Fruit fly (Drosophila melanogaster) whole organism, prepupa: Measurements from ENCODE around the gene CG15382.
A peak's percentile ranks its signal among the peaks of the same experiment; 100 is the strongest.

Experiments used
- CG10631 ChIP-seq: fragments of 200-800 bp; sonication (Bioruptor generic); optimal IDR thresholded peaks from 2 replicates; lab custom pipeline; 2016; ENCODE audit warnings: missing biosample characterization, missing genetic modification characterization
- CG10669 ChIP-seq: fragments of 200-800 bp; sonication (Bioruptor generic); optimal IDR thresholded peaks from 3 replicates; lab custom pipeline; 2018; ENCODE audit warnings: missing biosample characterization, mild to moderate bottlenecking, missing genetic modification characterization, moderate library complexity
- CG11294 ChIP-seq: fragments of 200-800 bp; sonication (Bioruptor generic); IDR thresholded peaks from 2 replicates; pipeline ENCODE4 v1.3.6; 2022; ENCODE audit warnings: missing biosample characterization, missing genetic modification characterization
- CG11902 ChIP-seq: fragments of 200-800 bp; sonication (Bioruptor generic); optimal IDR thresholded peaks from 3 replicates; lab custom pipeline; 2016; ENCODE audit warnings: missing biosample characterization, missing genetic modification characterization
- CG15336 ChIP-seq: fragments of 200-800 bp; sonication (Bioruptor generic); IDR thresholded peaks from 2 replicates; pipeline ENCODE4 v1.3.6; 2022; ENCODE audit warnings: missing biosample characterization, missing genetic modification characterization
- CG16779 ChIP-seq: fragments of 200-800 bp; sonication (Bioruptor generic); optimal IDR thresholded peaks from 3 replicates; lab custom pipeline; 2017; ENCODE audit warnings: missing biosample characterization, mild to moderate bottlenecking, missing genetic modification characterization
- CG3032 ChIP-seq: fragments of 200-800 bp; optimal IDR thresholded peaks from 2 replicates; lab custom pipeline; 2019; ENCODE audit warnings: missing biosample characterization, mild to moderate bottlenecking, missing genetic modification characterization, moderate library complexity
- CG31627 ChIP-seq: fragments of 200-800 bp; sonication (Bioruptor generic); optimal IDR thresholded peaks from 3 replicates; lab custom pipeline; 2016; ENCODE audit warnings: missing biosample characterization, missing genetic modification characterization
- CG32006 ChIP-seq: fragments of 200-800 bp; sonication (Bioruptor generic); optimal IDR thresholded peaks from 3 replicates; lab custom pipeline; 2017; ENCODE audit warnings: missing biosample characterization, mild to moderate bottlenecking, missing genetic modification characterization
- CG34406 ChIP-seq: fragments of 200-800 bp; sonication (Bioruptor generic); optimal IDR thresholded peaks from 3 replicates; lab custom pipeline; 2016; ENCODE audit warnings: missing biosample characterization, missing genetic modification characterization
- CG4318 ChIP-seq: fragments of 200-800 bp; sonication (Bioruptor generic); optimal IDR thresholded peaks from 3 replicates; lab custom pipeline; 2017; ENCODE audit warnings: missing biosample characterization, mild to moderate bottlenecking, missing genetic modification characterization
- CG6163 ChIP-seq: fragments of 200-800 bp; sonication (Bioruptor generic); IDR thresholded peaks from 3 replicates; pipeline ENCODE4 v1.3.6; 2022; ENCODE audit warnings: missing biosample characterization, missing genetic modification characterization
- CG6276 ChIP-seq: fragments of 200-800 bp; sonication (Bioruptor generic); optimal IDR thresholded peaks from 2 replicates; lab custom pipeline; 2017; ENCODE audit warnings: missing biosample characterization, mild to moderate bottlenecking, missing genetic modification characterization
- CG6792 ChIP-seq: fragments of 200-800 bp; sonication (Bioruptor generic); optimal IDR thresholded peaks from 3 replicates; lab custom pipeline; 2016; ENCODE audit warnings: missing biosample characterization, missing genetic modification characterization
- CG6808 ChIP-seq: fragments of 200-800 bp; sonication (Bioruptor generic); optimal IDR thresholded peaks from 3 replicates; lab custom pipeline; 2017; ENCODE audit warnings: missing biosample characterization, missing genetic modification characterization, mild to moderate bottlenecking, moderate library complexity, missing genetic modification reagents
- CG6854 ChIP-seq: fragments of 200-800 bp; sonication (Bioruptor generic); optimal IDR thresholded peaks from 2 replicates; lab custom pipeline; 2017; ENCODE audit warnings: missing biosample characterization, mild to moderate bottlenecking, missing genetic modification characterization
- CG7368 ChIP-seq: fragments of 200-800 bp; sonication (Bioruptor generic); optimal IDR thresholded peaks from 3 replicates; lab custom pipeline; 2016; ENCODE audit warnings: missing biosample characterization, missing genetic modification characterization
- CG8119 ChIP-seq: fragments of 200-800 bp; sonication (Bioruptor generic); IDR thresholded peaks from 3 replicates; pipeline ENCODE4 v1.3.6; 2022; ENCODE audit warnings: missing biosample characterization, missing genetic modification characterization
- CG8632 ChIP-seq: fragments of 200-800 bp; sonication (Bioruptor generic); optimal IDR thresholded peaks from 3 replicates; lab custom pipeline; 2016; ENCODE audit warnings: missing biosample characterization, missing genetic modification characterization
- CG9139 ChIP-seq: fragments of 200-800 bp; sonication (Bioruptor generic); optimal IDR thresholded peaks from 3 replicates; lab custom pipeline; 2017; ENCODE audit warnings: missing biosample characterization, mild to moderate bottlenecking, missing genetic modification characterization
- Eip75B ChIP-seq: fragments of 200-800 bp; sonication (Bioruptor generic); optimal IDR thresholded peaks from 3 replicates; lab custom pipeline; 2016; ENCODE audit warnings: missing biosample characterization, missing genetic modification characterization
- Eip78C ChIP-seq: fragments of 200-800 bp; sonication (Bioruptor generic); peaks from one replicate; lab custom pipeline; 2016; ENCODE audit warnings: missing biosample characterization, missing genetic modification characterization
- Eip93F ChIP-seq: fragments of 200-800 bp; sonication (Bioruptor generic); optimal IDR thresholded peaks from 2 replicates; lab custom pipeline; 2016; ENCODE audit warnings: missing biosample characterization, mild to moderate bottlenecking, missing genetic modification characterization
- Ets21C ChIP-seq: fragments of 200-800 bp; sonication (Bioruptor generic); optimal IDR thresholded peaks from 3 replicates; lab custom pipeline; 2016; ENCODE audit warnings: missing biosample characterization, missing genetic modification characterization
- Ets96B ChIP-seq: fragments of 200-800 bp; optimal IDR thresholded peaks from 2 replicates; lab custom pipeline; 2019; ENCODE audit warnings: missing biosample characterization, mild to moderate bottlenecking, missing genetic modification characterization, moderate library complexity
- Gug ChIP-seq: fragments of 200-800 bp; sonication (Bioruptor generic); IDR thresholded peaks from 2 replicates; pipeline ENCODE4 v1.3.6; 2022; ENCODE audit warnings: missing biosample characterization, missing genetic modification characterization
- Hr38 ChIP-seq: sonication (Bioruptor generic); optimal IDR thresholded peaks from 2 replicates; lab custom pipeline; 2016; ENCODE audit warnings: missing biosample characterization, missing genetic modification characterization
- Hr4 ChIP-seq: fragments of 200-800 bp; sonication (Bioruptor generic); optimal IDR thresholded peaks from 3 replicates; lab custom pipeline; 2016; ENCODE audit warnings: missing biosample characterization, missing genetic modification characterization
- Lpt ChIP-seq: fragments of 200-800 bp; sonication (Bioruptor generic); optimal IDR thresholded peaks from 3 replicates; lab custom pipeline; 2016; ENCODE audit warnings: missing biosample characterization, missing genetic modification characterization
- Met ChIP-seq: fragments of 200-800 bp; sonication (Bioruptor generic); optimal IDR thresholded peaks from 3 replicates; lab custom pipeline; 2016; ENCODE audit warnings: missing biosample characterization, missing genetic modification characterization
- OdsH ChIP-seq: fragments of 200-800 bp; sonication (Bioruptor generic); optimal IDR thresholded peaks from 3 replicates; lab custom pipeline; 2016; ENCODE audit warnings: missing biosample characterization, missing genetic modification characterization
- Sox102F ChIP-seq: fragments of 200-800 bp; sonication (Bioruptor generic); optimal IDR thresholded peaks from 2 replicates; lab custom pipeline; 2016; ENCODE audit warnings: missing biosample characterization, mild to moderate bottlenecking, missing genetic modification characterization
- Sox14 ChIP-seq: fragments of 200-800 bp; sonication (Bioruptor generic); optimal IDR thresholded peaks from 3 replicates; lab custom pipeline; 2016; ENCODE audit warnings: missing biosample characterization, missing genetic modification characterization
- Sox15 ChIP-seq: fragments of 200-800 bp; sonication (Bioruptor generic); optimal IDR thresholded peaks from 3 replicates; lab custom pipeline; 2016; ENCODE audit warnings: missing biosample characterization, missing genetic modification characterization
- achi ChIP-seq: fragments of 200-800 bp; sonication (Bioruptor generic); optimal IDR thresholded peaks from 3 replicates; lab custom pipeline; 2016; ENCODE audit warnings: missing biosample characterization, missing genetic modification characterization
- acj6 ChIP-seq: fragments of 200-800 bp; sonication (Bioruptor generic); optimal IDR thresholded peaks from 3 replicates; lab custom pipeline; 2016; ENCODE audit warnings: missing biosample characterization, missing genetic modification characterization
- cyc ChIP-seq: fragments of 200-800 bp; sonication (Bioruptor generic); optimal IDR thresholded peaks from 3 replicates; lab custom pipeline; 2016; ENCODE audit warnings: missing biosample characterization, missing genetic modification characterization
- dac ChIP-seq: fragments of 200-800 bp; sonication (Bioruptor generic); optimal IDR thresholded peaks from 2 replicates; lab custom pipeline; 2017; ENCODE audit warnings: missing biosample characterization, mild to moderate bottlenecking, missing genetic modification characterization
- eg ChIP-seq: fragments of 200-800 bp; sonication (Bioruptor generic); IDR thresholded peaks from 3 replicates; pipeline ENCODE4 v1.3.6; 2022; ENCODE audit warnings: missing biosample characterization, missing genetic modification characterization
- esn ChIP-seq: fragments of 200-800 bp; sonication (Bioruptor generic); optimal IDR thresholded peaks from 2 replicates; lab custom pipeline; 2016; ENCODE audit warnings: missing biosample characterization, mild to moderate bottlenecking, missing genetic modification characterization, moderate library complexity
- fd59A ChIP-seq: fragments of 200-800 bp; sonication (Bioruptor generic); optimal IDR thresholded peaks from 2 replicates; lab custom pipeline; 2017; ENCODE audit warnings: missing biosample characterization, mild to moderate bottlenecking, missing genetic modification characterization, missing genetic modification reagents
- fkh ChIP-seq: fragments of 200-800 bp; sonication (Bioruptor generic); optimal IDR thresholded peaks from 3 replicates; lab custom pipeline; 2017; ENCODE audit warnings: missing biosample characterization, mild to moderate bottlenecking, missing genetic modification characterization, moderate library complexity
- lz ChIP-seq: fragments of 200-800 bp; sonication (Bioruptor generic); optimal IDR thresholded peaks from 3 replicates; lab custom pipeline; 2016; ENCODE audit warnings: missing biosample characterization, missing genetic modification characterization
- net ChIP-seq: fragments of 200-800 bp; sonication (Bioruptor generic); optimal IDR thresholded peaks from 3 replicates; lab custom pipeline; 2016; ENCODE audit warnings: missing biosample characterization, missing genetic modification characterization
- pdm3 ChIP-seq: fragments of 200-800 bp; sonication (Bioruptor generic); optimal IDR thresholded peaks from 3 replicates; lab custom pipeline; 2016; ENCODE audit warnings: missing biosample characterization, missing genetic modification characterization
- salr ChIP-seq, 2 experiments: fragments of 200-800 bp; sonication (Bioruptor generic); optimal IDR thresholded peaks; 3 replicates each; lab custom pipeline; 2016 to 2018; ENCODE audit warnings: missing biosample characterization in 2 of 2, missing genetic modification characterization in 2 of 2, mild to moderate bottlenecking in 1 of 2
- ss ChIP-seq, 2 experiments: fragments of 200-800 bp; sonication (Bioruptor generic); optimal IDR thresholded peaks; 2 replicates in 1 of 2; 3 replicates in 1 of 2; lab custom pipeline; 2017 to 2018; ENCODE audit warnings: mild to moderate bottlenecking in 2 of 2, missing biosample characterization in 2 of 2, missing genetic modification characterization in 2 of 2, moderate library complexity in 1 of 2
- svp ChIP-seq: fragments of 200-800 bp; sonication (Bioruptor generic); peaks from one replicate; lab custom pipeline; 2016; ENCODE audit warnings: missing biosample characterization, missing genetic modification characterization
- vri ChIP-seq: fragments of 200-800 bp; sonication (Bioruptor generic); optimal IDR thresholded peaks from 3 replicates; lab custom pipeline; 2016; ENCODE audit warnings: missing biosample characterization, mild to moderate bottlenecking, missing genetic modification characterization

The CG15382 gene

dm6 chr2L:2161244-2162243 lies 6.0 kb downstream of the CG15382 start:
- TF ChIP-seq CG6854 (GFP tag; lab: Kevin White, UChicago), result peak; percentile 78
- peak; percentile 3 to 50 for TF ChIP-seq ss (GFP tag; optimal IDR thresholded peaks at IDR 0.05; lab: Kevin White, UChicago)
- TF ChIP-seq CG11902 (GFP tag; lab: Kevin White, UChicago), result peak; percentile 57
- peak; percentile 84 for TF ChIP-seq esn (GFP tag; lab: Kevin White, UChicago)
- TF ChIP-seq CG6163 (GFP tag; lab: Robert Waterston, UW), result peak; percentile 63; the same call in 2 of the 3 replicates
- peak; percentile 9 for TF ChIP-seq vri (GFP tag; lab: Kevin White, UChicago)
- TF ChIP-seq Eip93F (GFP tag; lab: Kevin White, UChicago), result no peak
- TF ChIP-seq net (GFP tag; lab: Kevin White, UChicago), result peak; percentile 53
- no peak for TF ChIP-seq Lpt (GFP tag; lab: Kevin White, UChicago)
- peak; percentile 63 for TF ChIP-seq acj6 (GFP tag; lab: Kevin White, UChicago)
- TF ChIP-seq CG32006 (GFP tag; lab: Kevin White, UChicago), result peak; percentile 86
- TF ChIP-seq Met (GFP tag; lab: Kevin White, UChicago), result peak; percentile 84
- TF ChIP-seq Sox14 (GFP tag; lab: Kevin White, UChicago), result peak; percentile 77
- peak; percentile 72 for TF ChIP-seq pdm3
- peak; percentile 17 for TF ChIP-seq CG6276 (GFP tag; lab: Kevin White, UChicago)
- TF ChIP-seq Gug (GFP tag; lab: Robert Waterston, UW), result peak; percentile 46
- TF ChIP-seq Sox102F (GFP tag; lab: Kevin White, UChicago), result peak; percentile 6
- TF ChIP-seq dac, result no peak
- no peak for TF ChIP-seq CG8119 (GFP tag; lab: Robert Waterston, UW)
- TF ChIP-seq svp (GFP tag; lab: Kevin White, UChicago), result peak; percentile 94
- peak; percentile 61 for TF ChIP-seq CG6792 (GFP tag; lab: Kevin White, UChicago)
- peak; percentile 32 for TF ChIP-seq CG7368 (GFP tag; lab: Kevin White, UChicago)
- peak; percentile 78 for TF ChIP-seq cyc (GFP tag; lab: Kevin White, UChicago)
- peak; percentile 8; the same call in 1 of the 2 replicates for TF ChIP-seq CG15336
- TF ChIP-seq CG4318, result peak; percentile 68
- no peak for TF ChIP-seq fkh (GFP tag; lab: Kevin White, UChicago)
- TF ChIP-seq lz (GFP tag; lab: Kevin White, UChicago), result peak; percentile 76
- TF ChIP-seq CG9139, result peak; percentile 8
- TF ChIP-seq CG6808, result peak; percentile 27
- TF ChIP-seq CG3032 (tag; lab: Kevin White, UChicago), result peak; percentile 44
- TF ChIP-seq Hr38 (GFP tag; lab: Kevin White, UChicago), result no peak
- TF ChIP-seq Eip78C (GFP tag; lab: Kevin White, UChicago), result peak; percentile 93
- TF ChIP-seq CG11294, result no peak
- peak; percentile 69 for TF ChIP-seq CG31627 (GFP tag; lab: Kevin White, UChicago)
- TF ChIP-seq achi (GFP tag; lab: Kevin White, UChicago), result peak; percentile 40
- TF ChIP-seq Ets96B (tag; lab: Kevin White, UChicago), result peak; percentile 40
- TF ChIP-seq CG10631 (GFP tag; lab: Kevin White, UChicago), result peak; percentile 74
- TF ChIP-seq fd59A (GFP tag; lab: Kevin White, UChicago), result peak; percentile 59
- TF ChIP-seq CG10669 (GFP tag; lab: Kevin White, UChicago), result peak; percentile 53
- peak; percentile 53 for TF ChIP-seq OdsH (GFP tag; lab: Kevin White, UChicago)
- peak; percentile 63 for TF ChIP-seq Eip75B (GFP tag; lab: Kevin White, UChicago)
- TF ChIP-seq CG8632 (GFP tag; lab: Kevin White, UChicago), result peak; percentile 53
- TF ChIP-seq Ets21C, result peak; percentile 31
- peak; percentile 63 for TF ChIP-seq Hr4
- TF ChIP-seq salr (GFP tag; optimal IDR thresholded peaks at IDR 0.05; lab: Kevin White, UChicago), result peak; percentile 31 to 78
- peak; percentile 49 for TF ChIP-seq Sox15
- peak; percentile 57; the same call in 2 of the 3 replicates for TF ChIP-seq eg
- no peak for TF ChIP-seq CG16779
- TF ChIP-seq CG34406 (GFP tag; lab: Kevin White, UChicago), result peak; percentile 46
